Worm (Caenorhabditis elegans): Measurements from ENCODE around the gene daf-7.
A peak's percentile ranks its signal among the peaks of the same experiment; 100 is the strongest.

The daf-7 gene

ce11 chrIII:833711-834442, 22.2 kb downstream of the daf-7 start (continued):
- peak; percentile 17 for TF ChIP-seq sdc-2 (tag; optimal IDR thresholded peaks at IDR 0.05)
- TF ChIP-seq dmd-4 (tag; optimal IDR thresholded peaks at IDR 0.05; ENCODE audit: borderline replicate concordance): no peak
- TF ChIP-seq pax-1 (tag; optimal IDR thresholded peaks at IDR 0.05): peak; percentile 90
- TF ChIP-seq lin-11 (tag; optimal IDR thresholded peaks at IDR 0.05): no peak
- no peak for TF ChIP-seq elt-4 (tag; optimal IDR thresholded peaks at IDR 0.05)
- TF ChIP-seq unc-55 (GFP tag; optimal IDR thresholded peaks at IDR 0.05): peak; percentile 91
- no peak for TF ChIP-seq nhr-232 (tag; optimal IDR thresholded peaks at IDR 0.05)
- TF ChIP-seq pag-3 (tag; optimal IDR thresholded peaks at IDR 0.05; ENCODE audit: borderline replicate concordance): no peak
- TF ChIP-seq hlh-30 (tag; optimal IDR thresholded peaks at IDR 0.05; ENCODE audit: insufficient read depth): peak; percentile 96
- TF ChIP-seq hlh-6 (tag; optimal IDR thresholded peaks at IDR 0.05): no peak
- no peak for TF ChIP-seq ceh-14 (tag; optimal IDR thresholded peaks at IDR 0.05)
- peak; percentile 26 for TF ChIP-seq eyg-1 (tag; optimal IDR thresholded peaks at IDR 0.05)
- no peak for TF ChIP-seq T23F11.4 (GFP tag; optimal IDR thresholded peaks at IDR 0.05)
- TF ChIP-seq pros-1 (tag; optimal IDR thresholded peaks at IDR 0.05): no peak
- no peak for TF ChIP-seq npax-4 (tag; optimal IDR thresholded peaks at IDR 0.05)
- peak; percentile 87 for TF ChIP-seq ceh-31 (tag; optimal IDR thresholded peaks at IDR 0.05)
- peak; percentile 35 for TF ChIP-seq madf-2 (tag; optimal IDR thresholded peaks at IDR 0.05)
- TF ChIP-seq ceh-48 (tag; optimal IDR thresholded peaks at IDR 0.05): no peak
- no peak for TF ChIP-seq ceh-30 (tag; optimal IDR thresholded peaks at IDR 0.05)
- TF ChIP-seq ceh-9 (tag; optimal IDR thresholded peaks at IDR 0.05): no peak
- peak; percentile 14 for TF ChIP-seq hlh-8 (tag; optimal IDR thresholded peaks at IDR 0.05)
- TF ChIP-seq F13H6.1 (tag; optimal IDR thresholded peaks at IDR 0.05): peak; percentile 28

DNA sequence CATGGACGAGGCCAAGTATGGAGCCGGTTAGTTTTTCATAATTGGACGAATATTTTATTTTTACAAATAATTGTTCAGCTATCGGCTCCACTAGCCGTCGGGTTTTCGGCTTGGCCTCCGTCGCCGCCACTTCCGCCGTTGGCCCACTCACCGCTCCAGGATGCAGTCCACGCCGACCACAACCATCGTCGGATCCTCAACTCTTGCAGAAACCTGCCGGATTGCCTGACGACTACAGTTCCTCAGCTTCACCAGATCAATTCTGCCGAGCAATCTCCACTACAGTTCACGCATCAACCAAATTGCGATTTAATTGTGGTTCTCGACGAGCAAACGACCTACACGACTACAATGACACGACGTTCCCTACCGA, 22.8 kb downstream of the daf-7 start:
- TF ChIP-seq K09A11.1 (tag; optimal IDR thresholded peaks at IDR 0.05; ENCODE audit: insufficient read depth) (no peak), ceh-45 (GFP tag; IDR thresholded peaks at IDR 0.05) (0 out of 2 replicates have a peak, but pooled peaks have one; percentile 25), zip-5 (tag; optimal IDR thresholded peaks at IDR 0.05) (no peak), unc-55 (GFP tag; optimal IDR thresholded peaks at IDR 0.05) (no peak)

DNA sequence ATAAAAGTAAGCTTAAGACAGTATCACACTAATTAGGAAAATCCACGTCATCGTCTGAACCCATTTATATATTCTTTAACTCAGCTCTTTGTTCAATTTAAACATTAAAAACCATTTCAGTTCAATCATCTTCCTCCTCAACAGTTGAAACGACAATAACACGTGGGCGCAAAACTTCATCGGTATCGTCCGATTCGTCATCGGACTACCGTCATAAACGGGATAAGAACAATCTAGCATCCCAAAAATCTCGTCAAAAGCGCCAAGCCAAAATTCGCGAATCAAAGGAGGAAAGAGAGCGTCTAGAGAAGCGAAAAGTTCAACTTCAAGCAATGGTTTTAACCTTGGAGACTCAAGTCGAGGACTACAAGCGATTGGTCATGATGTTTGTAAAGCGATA, 23.6 kb downstream of the daf-7 start:
- no peak for TF ChIP-seq tbx-7 (tag; optimal IDR thresholded peaks at IDR 0.05)
- no peak for TF ChIP-seq pros-1 (tag; optimal IDR thresholded peaks at IDR 0.05)
- no peak for TF ChIP-seq K09A11.1 (tag; optimal IDR thresholded peaks at IDR 0.05; ENCODE audit: insufficient read depth)
- no peak for TF ChIP-seq ttx-3 (tag; optimal IDR thresholded peaks at IDR 0.05)
- no peak for TF ChIP-seq ceh-19 (GFP tag; optimal IDR thresholded peaks at IDR 0.05)
- TF ChIP-seq sox-2 (GFP tag; IDR thresholded peaks at IDR 0.05): no peak
- no peak for TF ChIP-seq ceh-22 (tag; optimal IDR thresholded peaks at IDR 0.05)
- no peak for TF ChIP-seq ceh-48 (tag; optimal IDR thresholded peaks at IDR 0.05)
- TF ChIP-seq ama-1 (optimal IDR thresholded peaks at IDR 0.05): peak; percentile 54

DNA sequence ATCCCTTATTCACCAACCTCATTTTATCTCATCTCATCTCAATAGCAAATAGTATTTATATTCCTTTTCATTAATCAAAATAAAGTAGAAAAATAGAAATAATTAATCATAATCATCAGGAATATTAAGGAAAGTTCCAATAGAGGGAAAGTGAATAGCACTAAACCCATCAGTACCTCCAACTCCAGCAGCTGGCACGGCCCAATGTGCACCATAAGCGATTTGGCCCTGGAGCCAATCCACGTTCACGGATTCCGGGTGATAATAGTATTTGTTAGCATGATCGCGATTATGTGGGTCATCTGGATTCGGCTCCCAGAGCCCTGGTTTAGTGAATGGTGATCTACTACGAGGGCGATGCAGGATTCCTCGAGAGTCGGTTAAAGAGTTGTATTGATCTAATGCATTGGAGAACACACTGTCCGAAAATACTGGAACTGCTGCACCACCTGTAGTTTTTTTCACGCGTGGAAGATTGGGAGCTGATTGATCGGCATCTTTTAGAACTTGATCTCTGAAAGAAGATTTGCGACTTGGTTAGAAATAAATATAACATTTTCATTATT, 24.2 kb downstream of the daf-7 start:
- TF ChIP-seq F13H6.1 (tag; optimal IDR thresholded peaks at IDR 0.05) (peak; percentile 13), ceh-24 (tag; optimal IDR thresholded peaks at IDR 0.05) (peak; percentile 30), ceh-9 (tag; optimal IDR thresholded peaks at IDR 0.05) (peak; percentile 22), pag-3 (tag; optimal IDR thresholded peaks at IDR 0.05; ENCODE audit: borderline replicate concordance) (no peak), mec-3 (tag; optimal IDR thresholded peaks at IDR 0.05; ENCODE audit: borderline replicate concordance) (no peak), hlh-13 (GFP tag; optimal IDR thresholded peaks at IDR 0.05) (no peak), lim-6 (tag; optimal IDR thresholded peaks at IDR 0.05) (no peak), C38D4.7 (GFP tag; optimal IDR thresholded peaks at IDR 0.05) (peak; percentile 61), npax-4 (tag; optimal IDR thresholded peaks at IDR 0.05) (no peak), tbx-2 (tag; optimal IDR thresholded peaks at IDR 0.05) (no peak), syd-9 (tag; optimal IDR thresholded peaks at IDR 0.05) (no peak), sdc-2 (tag; optimal IDR thresholded peaks at IDR 0.05) (no peak), ztf-16 (tag; optimal IDR thresholded peaks at IDR 0.05) (peak; percentile 35), pha-2 (tag; optimal IDR thresholded peaks at IDR 0.05) (peak; percentile 77), ref-2 (tag; optimal IDR thresholded peaks at IDR 0.05) (peak; percentile 38), madf-2 (tag; optimal IDR thresholded peaks at IDR 0.05) (peak; percentile 91), ceh-45 (GFP tag; IDR thresholded peaks at IDR 0.05) (peak; percentile 70), elt-4 (tag; optimal IDR thresholded peaks at IDR 0.05) (no peak), T23F11.4 (GFP tag; optimal IDR thresholded peaks at IDR 0.05) (peak; percentile 81), dve-1 (tag; optimal IDR thresholded peaks at IDR 0.05) (peak; percentile 43), sox-4 (tag; optimal IDR thresholded peaks at IDR 0.05) (peak; percentile 70), ceh-18 (tag; optimal IDR thresholded peaks at IDR 0.05) (no peak), pqm-1 (tag; optimal IDR thresholded peaks at IDR 0.05) (no peak), ceh-14 (tag; optimal IDR thresholded peaks at IDR 0.05) (no peak), ama-1 (optimal IDR thresholded peaks at IDR 0.05) (peak; percentile 95)
